Worm (Caenorhabditis elegans): ENCODE data around the gene nhr-50.

nhr-50 gene

ce11 chrV:15970820-15971219 is 29.6 kb downstream of the nhr-50 start:
- TF ChIP-seq tbx-11 (GFP tag; IDR thresholded peaks at IDR 0.05), result no peak

- TF ChIP-seq ceh-13 (GFP tag; optimal IDR thresholded peaks at IDR 0.05) (no peak), aly-1 (tag; optimal IDR thresholded peaks at IDR 0.05) (no peak), hmbx-1 (tag; optimal IDR thresholded peaks at IDR 0.05) (no peak), ceh-36 (tag; optimal IDR thresholded peaks at IDR 0.05) (no peak)
These were observed 30.8 kb downstream of the nhr-50 start, which contains the start of gene F36G9.7 for ce11 chrV:15969653-15970052. Gene F36G9.7 (minus strand): TSS chrV:15969753.

- no peak for TF ChIP-seq aly-1 (tag; optimal IDR thresholded peaks at IDR 0.05)
- no peak for TF ChIP-seq B0310.2 (tag; optimal IDR thresholded peaks at IDR 0.05)
- no peak for TF ChIP-seq tra-4 (tag; optimal IDR thresholded peaks at IDR 0.05)
- no peak for TF ChIP-seq F13C5.2 (tag; optimal IDR thresholded peaks at IDR 0.05)
- no peak for TF ChIP-seq scrt-1 (GFP tag; IDR thresholded peaks at IDR 0.05)
- no peak for TF ChIP-seq tbx-11 (GFP tag; IDR thresholded peaks at IDR 0.05)
- no peak for TF ChIP-seq ceh-13 (GFP tag; optimal IDR thresholded peaks at IDR 0.05)
- no peak for TF ChIP-seq tbx-37 (GFP tag; conservative IDR thresholded peaks at IDR 0.05)
These were observed 32.9 kb downstream of the nhr-50 start, which contains the start of gene sri-1 for ce11 chrV:15967542-15967941. Gene sri-1 (minus strand): TSS chrV:15967642.

- no peak for TF ChIP-seq hmg-4 (GFP tag; optimal IDR thresholded peaks at IDR 0.05)
These were observed 35.3 kb downstream of the nhr-50 start, which contains the start of gene sri-2 for ce11 chrV:15965114-15965513. Gene sri-2 (minus strand): TSS chrV:15965214.

- TF ChIP-seq tbx-11 (GFP tag; IDR thresholded peaks at IDR 0.05), result no peak
- TF ChIP-seq ceh-13 (GFP tag; optimal IDR thresholded peaks at IDR 0.05), result no peak
- no peak for TF ChIP-seq ets-7 (tag; optimal IDR thresholded peaks at IDR 0.05)
- TF ChIP-seq scrt-1 (GFP tag; IDR thresholded peaks at IDR 0.05), result no peak
- TF ChIP-seq ceh-36 (tag; optimal IDR thresholded peaks at IDR 0.05), result no peak
- no peak for TF ChIP-seq hmg-4 (GFP tag; optimal IDR thresholded peaks at IDR 0.05)
- TF ChIP-seq B0310.2 (tag; optimal IDR thresholded peaks at IDR 0.05), result no peak
- no peak for TF ChIP-seq hnd-1 (tag; optimal IDR thresholded peaks at IDR 0.05)
- TF ChIP-seq flt-1 (GFP tag; IDR thresholded peaks at IDR 0.05), result no peak
- no peak for TF ChIP-seq ama-1 (optimal IDR thresholded peaks at IDR 0.05)
- no peak for TF ChIP-seq tbx-37 (GFP tag; conservative IDR thresholded peaks at IDR 0.05)
- no peak for TF ChIP-seq sea-1 (GFP tag; conservative IDR thresholded peaks at IDR 0.05)
- no peak for TF ChIP-seq tra-4 (tag; optimal IDR thresholded peaks at IDR 0.05)
- no peak for TF ChIP-seq F13C5.2 (tag; optimal IDR thresholded peaks at IDR 0.05)
- no peak for TF ChIP-seq pes-1 (GFP tag; IDR thresholded peaks at IDR 0.05)
- no peak for TF ChIP-seq aly-1 (tag; optimal IDR thresholded peaks at IDR 0.05)
These were observed 41.0 kb downstream of the nhr-50 start for ce11 chrV:15959456-15959855.

- TF ChIP-seq flt-1 (GFP tag; IDR thresholded peaks at IDR 0.05) (no peak), tbx-11 (GFP tag; IDR thresholded peaks at IDR 0.05) (no peak), scrt-1 (GFP tag; IDR thresholded peaks at IDR 0.05) (no peak), hmg-4 (GFP tag; optimal IDR thresholded peaks at IDR 0.05) (no peak), pes-1 (GFP tag; IDR thresholded peaks at IDR 0.05) (no peak), ama-1 (optimal IDR thresholded peaks at IDR 0.05) (no peak), ceh-36 (tag; optimal IDR thresholded peaks at IDR 0.05) (no peak), tbx-37 (GFP tag; conservative IDR thresholded peaks at IDR 0.05) (no peak), tra-4 (tag; optimal IDR thresholded peaks at IDR 0.05) (no peak), ceh-13 (GFP tag; optimal IDR thresholded peaks at IDR 0.05) (no peak), ets-7 (tag; optimal IDR thresholded peaks at IDR 0.05) (no peak), B0310.2 (tag; optimal IDR thresholded peaks at IDR 0.05) (no peak), aly-1 (tag; optimal IDR thresholded peaks at IDR 0.05) (no peak), F13C5.2 (tag; optimal IDR thresholded peaks at IDR 0.05) (no peak), sea-1 (GFP tag; conservative IDR thresholded peaks at IDR 0.05) (no peak), hmbx-1 (tag; optimal IDR thresholded peaks at IDR 0.05) (no peak), hnd-1 (tag; optimal IDR thresholded peaks at IDR 0.05) (no peak)
These were observed 43.3 kb downstream of the nhr-50 start, which contains the start of gene F36G9.3 for ce11 chrV:15957098-15957497. Gene F36G9.3 (plus strand): TSS chrV:15957398.

ce11 chrV:15955497-15955896 is 44.9 kb downstream of the nhr-50 start, which contains the start of gene srh-186:
Gene srh-186 (plus strand): TSS chrV:15955797.
- TF ChIP-seq ceh-36 (tag; optimal IDR thresholded peaks at IDR 0.05) (no peak), tra-4 (tag; optimal IDR thresholded peaks at IDR 0.05) (no peak), tbx-11 (GFP tag; IDR thresholded peaks at IDR 0.05) (no peak), tbx-37 (GFP tag; conservative IDR thresholded peaks at IDR 0.05) (no peak), hmg-4 (GFP tag; optimal IDR thresholded peaks at IDR 0.05) (no peak), ama-1 (optimal IDR thresholded peaks at IDR 0.05) (no peak), sea-1 (GFP tag; conservative IDR thresholded peaks at IDR 0.05) (no peak)

- TF ChIP-seq flt-1 (GFP tag; IDR thresholded peaks at IDR 0.05), result no peak
- no peak for TF ChIP-seq pes-1 (GFP tag; IDR thresholded peaks at IDR 0.05)
- no peak for TF ChIP-seq ets-7 (tag; optimal IDR thresholded peaks at IDR 0.05)
- no peak for TF ChIP-seq ceh-13 (GFP tag; optimal IDR thresholded peaks at IDR 0.05)
- TF ChIP-seq tra-4 (tag; optimal IDR thresholded peaks at IDR 0.05), result no peak
- no peak for TF ChIP-seq ama-1 (optimal IDR thresholded peaks at IDR 0.05)
- TF ChIP-seq B0310.2 (tag; optimal IDR thresholded peaks at IDR 0.05), result no peak
- no peak for TF ChIP-seq tbx-37 (GFP tag; conservative IDR thresholded peaks at IDR 0.05)
- no peak for TF ChIP-seq aly-1 (tag; optimal IDR thresholded peaks at IDR 0.05)
- no peak for TF ChIP-seq sea-1 (GFP tag; conservative IDR thresholded peaks at IDR 0.05)
- no peak for TF ChIP-seq tbx-11 (GFP tag; IDR thresholded peaks at IDR 0.05)
- no peak for TF ChIP-seq scrt-1 (GFP tag; IDR thresholded peaks at IDR 0.05)
- no peak for TF ChIP-seq hmbx-1 (tag; optimal IDR thresholded peaks at IDR 0.05)
- no peak for TF ChIP-seq hmg-4 (GFP tag; optimal IDR thresholded peaks at IDR 0.05)
These were observed 45.5 kb downstream of the nhr-50 start, which contains the start of gene srw-57 for ce11 chrV:15954932-15955331. Gene srw-57 (minus strand): TSS chrV:15955032.

Data from whole organism, early embryonic.